5 worm cellular contexts compared by ENCODE assay signal in genomic region chrV:12106841-12107240, ce11.
TF ChIP-seq lines count a peak whose summit lies in the region.

Gene nhr-136 (plus strand): TSS chrV:12107141.

TF ChIP-seq in whole organism, L1 larva, 84 proteins besides CTCF, POLR2A, EP300 and RAD21 (continues in another document):
- TF ChIP-seq hlh-4 (tag; optimal IDR thresholded peaks at IDR 0.05; lab: Kevin White, UChicago), result no peak
- peak; percentile 34 for TF ChIP-seq lin-14 (GFP tag; optimal IDR thresholded peaks at IDR 0.05; lab: Kevin White, UChicago)
- TF ChIP-seq F16B12.6 (tag; optimal IDR thresholded peaks at IDR 0.05; lab: Kevin White, UChicago), result no peak
- no peak for TF ChIP-seq lir-3 (tag; optimal IDR thresholded peaks at IDR 0.05; lab: Kevin White, UChicago; ENCODE audit: poor library complexity)
- TF ChIP-seq snu-23 (GFP tag; optimal IDR thresholded peaks at IDR 0.05; lab: Kevin White, UChicago), result peak; percentile 7
- peak in 1 of 2 experiments; percentile 5 for TF ChIP-seq lsy-2 (tag; optimal IDR thresholded peaks at IDR 0.05; lab: Kevin White, UChicago)
- TF ChIP-seq ets-5 (GFP tag; IDR thresholded peaks at IDR 0.05; lab: Robert Waterston, UW), result no peak
- no peak for TF ChIP-seq mdl-1 (tag; optimal IDR thresholded peaks at IDR 0.05; lab: Kevin White, UChicago)
- no peak for TF ChIP-seq grh-1 (GFP tag; IDR thresholded peaks at IDR 0.05; lab: Robert Waterston, UW)
- TF ChIP-seq elt-3 (tag; optimal IDR thresholded peaks at IDR 0.05; lab: Kevin White, UChicago), result no peak
- TF ChIP-seq sup-37 (GFP tag; optimal IDR thresholded peaks at IDR 0.05; lab: Kevin White, UChicago), result no peak
- no peak for TF ChIP-seq zip-4 (GFP tag; optimal IDR thresholded peaks at IDR 0.05; lab: Kevin White, UChicago)
- TF ChIP-seq hpl-2 (GFP tag; optimal IDR thresholded peaks at IDR 0.05; lab: Kevin White, UChicago), result no peak
- TF ChIP-seq mep-1 (tag; optimal IDR thresholded peaks at IDR 0.05; lab: Kevin White, UChicago), result no peak
- no peak for TF ChIP-seq nhr-12 (tag; optimal IDR thresholded peaks at IDR 0.05; lab: Kevin White, UChicago)
- TF ChIP-seq dpl-1 (GFP tag; optimal IDR thresholded peaks at IDR 0.05; lab: Kevin White, UChicago), result no peak
- no peak for TF ChIP-seq efl-1 (optimal IDR thresholded peaks at IDR 0.05; lab: Kevin White, UChicago)
- peak in 1 of 2 experiments; percentile 53 for TF ChIP-seq efl-1 (GFP tag; optimal IDR thresholded peaks at IDR 0.05 in 1 of 2; lab: Kevin White, UChicago)
- peak; percentile 21 for TF ChIP-seq nhr-20 (tag; optimal IDR thresholded peaks at IDR 0.05; lab: Kevin White, UChicago)

TF ChIP-seq in whole organism, L2 larva, 48 proteins besides CTCF, POLR2A, EP300 and RAD21:
- TF ChIP-seq nhr-129 (tag; optimal IDR thresholded peaks at IDR 0.05; lab: Kevin White, UChicago), result peak; percentile 21
- TF ChIP-seq nhr-77 (tag; optimal IDR thresholded peaks at IDR 0.05; lab: Kevin White, UChicago), result no peak
TF ChIP-seq in whole organism, L2 larva: peak in this region for 1.

TF ChIP-seq in whole organism, L4 larva, 104 proteins besides CTCF, POLR2A, EP300 and RAD21:
- TF ChIP-seq mxl-3 (GFP tag; optimal IDR thresholded peaks at IDR 0.05; lab: Kevin White, UChicago) (peak; percentile 39), dve-1 (tag; optimal IDR thresholded peaks at IDR 0.05; lab: Kevin White, UChicago; ENCODE audit: insufficient read depth) (peak; percentile 26), nhr-28 (tag; optimal IDR thresholded peaks at IDR 0.05; lab: Kevin White, UChicago) (peak; percentile 42), nhr-42 (GFP tag; IDR thresholded peaks at IDR 0.05; lab: Robert Waterston, UW) (no peak), daf-16 (GFP tag; optimal IDR thresholded peaks at IDR 0.05; lab: Kevin White, UChicago) (no peak), daf-16 (tag; optimal IDR thresholded peaks at IDR 0.05; lab: Kevin White, UChicago) (peak; percentile 5)

TF ChIP-seq in whole organism, mixed stage, embryonic, 35 proteins besides CTCF, POLR2A, EP300 and RAD21:
- TF ChIP-seq elt-3 (tag; optimal IDR thresholded peaks at IDR 0.05; lab: Kevin White, UChicago), result no peak
- peak; percentile 9 for TF ChIP-seq ham-2 (GFP tag; optimal IDR thresholded peaks at IDR 0.05; lab: Kevin White, UChicago)
- TF ChIP-seq hlh-1 (tag; optimal IDR thresholded peaks at IDR 0.05; lab: Kevin White, UChicago), result no peak
- no peak for TF ChIP-seq blmp-1 (tag; optimal IDR thresholded peaks at IDR 0.05; lab: Kevin White, UChicago)
- TF ChIP-seq bed-3 (GFP tag; optimal IDR thresholded peaks at IDR 0.05; lab: Kevin White, UChicago), result no peak

TF ChIP-seq in whole organism, young adult, 124 proteins besides CTCF, POLR2A, EP300 and RAD21:
- TF ChIP-seq nhr-80 (tag; optimal IDR thresholded peaks at IDR 0.05; lab: Kevin White, UChicago), result peak; percentile 2
- TF ChIP-seq ceh-40 (GFP tag; IDR thresholded peaks at IDR 0.05; lab: Robert Waterston, UW), result no peak
TF ChIP-seq in whole organism, young adult: peak in this region for 1.
